Fruit fly (Drosophila melanogaster) whole organism, embryonic: ENCODE results near the gene mRpS18B.

Experiments
- Bteb2 ChIP-seq: fragments of 200-800 bp; sonication (Bioruptor generic); optimal IDR thresholded peaks from 2 replicates; lab custom pipeline; 2016; ENCODE audit warnings: missing biosample characterization, missing genetic modification characterization
- CG1024 ChIP-seq: fragments of 200-800 bp; sonication (Bioruptor generic); IDR thresholded peaks from 2 replicates; pipeline ENCODE4 v1.3.6; 2022; ENCODE audit warnings: missing biosample characterization, missing genetic modification characterization
- CG11504 ChIP-seq: fragments of 200-800 bp; sonication (Bioruptor generic); optimal IDR thresholded peaks from 3 replicates; lab custom pipeline; 2019; ENCODE audit warnings: missing biosample characterization, mild to moderate bottlenecking, missing genetic modification characterization, moderate library complexity
- CG12236 ChIP-seq: fragments of 200-800 bp; sonication (Bioruptor generic); optimal IDR thresholded peaks from 2 replicates; lab custom pipeline; 2016; ENCODE audit warnings: missing biosample characterization, missing genetic modification characterization
- CG13123 ChIP-seq: fragments of 200-800 bp; sonication (Bioruptor generic); optimal IDR thresholded peaks from 2 replicates; lab custom pipeline; 2016; ENCODE audit warnings: missing biosample characterization, missing genetic modification characterization
- CG14050 ChIP-seq: fragments of 200-800 bp; sonication (Bioruptor generic); IDR thresholded peaks from 3 replicates; pipeline ENCODE4 v1.3.6; 2022; ENCODE audit warnings: missing biosample characterization, missing genetic modification characterization
- CG17385 ChIP-seq: fragments of 200-800 bp; sonication (Bioruptor generic); optimal IDR thresholded peaks from 3 replicates; lab custom pipeline; 2018; ENCODE audit warnings: missing biosample characterization, mild to moderate bottlenecking, missing genetic modification characterization
- CG17612 ChIP-seq: fragments of 200-800 bp; sonication (Bioruptor generic); IDR thresholded peaks from 2 replicates; pipeline ENCODE4 v1.3.6; 2022; ENCODE audit warnings: missing biosample characterization, missing genetic modification characterization
- CG18262 ChIP-seq: fragments of 200-800 bp; optimal IDR thresholded peaks from 3 replicates; lab custom pipeline; 2019; ENCODE audit warnings: missing biosample characterization, mild to moderate bottlenecking, missing genetic modification characterization, moderate library complexity
- CG1832 ChIP-seq: fragments of 200-800 bp; sonication (Bioruptor generic); optimal IDR thresholded peaks from 2 replicates; lab custom pipeline; 2017; ENCODE audit warnings: missing biosample characterization, mild to moderate bottlenecking, missing genetic modification characterization, inconsistent platforms
- CG33213 ChIP-seq: fragments of 200-800 bp; sonication (Bioruptor generic); optimal IDR thresholded peaks from 3 replicates; lab custom pipeline; 2016; ENCODE audit warnings: missing biosample characterization, missing genetic modification characterization
- CG3726 ChIP-seq: fragments of 200-800 bp; sonication (Bioruptor generic); IDR thresholded peaks from 3 replicates; pipeline ENCODE4, ENCODE4 v1.3.6; 2022; ENCODE audit warnings: missing biosample characterization, missing genetic modification characterization
- CG6254 ChIP-seq: fragments of 200-800 bp; sonication (Bioruptor generic); optimal IDR thresholded peaks from 3 replicates; lab custom pipeline; 2017; ENCODE audit warnings: mild to moderate bottlenecking, missing biosample characterization, missing genetic modification reagents, missing genetic modification characterization
- CG6765 ChIP-seq: fragments of 200-800 bp; sonication (Bioruptor generic); optimal IDR thresholded peaks from 3 replicates; lab custom pipeline; 2017; ENCODE audit warnings: missing biosample characterization, mild to moderate bottlenecking, missing genetic modification characterization
- CG8290 ChIP-seq, 3 experiments: fragments of 200-800 bp; sonication (Bioruptor generic); optimal IDR thresholded peaks; 2 replicates each; lab custom pipeline; 2016 to 2019; ENCODE audit warnings: missing biosample characterization in 3 of 3, missing genetic modification characterization in 3 of 3, mild to moderate bottlenecking in 2 of 3, moderate library complexity in 1 of 3
- CG8388 ChIP-seq: fragments of 200-800 bp; sonication (Bioruptor generic); optimal IDR thresholded peaks from 2 replicates; lab custom pipeline; 2019; ENCODE audit warnings: missing biosample characterization, mild to moderate bottlenecking, missing genetic modification characterization, moderate library complexity
- CG8765 ChIP-seq: fragments of 200-800 bp; sonication (Bioruptor generic); IDR thresholded peaks from 2 replicates; pipeline ENCODE4 v1.3.6; 2022; ENCODE audit warnings: missing biosample characterization, missing genetic modification characterization
- D ChIP-seq, 2 experiments: fragments of 200-800 bp in 1 of 2; fragments of >200 bp in 1 of 2; sonication (Bioruptor generic) in 1 of 2; optimal IDR thresholded peaks; 2 replicates in 1 of 2; 3 replicates in 1 of 2; lab custom pipeline; 2017; ENCODE audit warnings: mild to moderate bottlenecking in 1 of 2, missing biosample characterization in 1 of 2, missing genetic modification characterization in 1 of 2, missing genetic modification reagents in 1 of 2
- Dip2 ChIP-seq: fragments of 200-800 bp; sonication (Bioruptor generic); IDR thresholded peaks from 2 replicates; pipeline ENCODE4 v1.3.6; 2022; ENCODE audit warnings: missing biosample characterization, missing genetic modification characterization
- Doc3 ChIP-seq: fragments of 200-800 bp; sonication (Bioruptor generic); IDR thresholded peaks from 3 replicates; pipeline ENCODE4 v1.3.6; 2022; ENCODE audit warnings: missing biosample characterization, missing genetic modification characterization; ENCODE audit not compliant: partially characterized antibody
- H2.0 ChIP-seq: fragments of 200-800 bp; sonication (Bioruptor generic); IDR thresholded peaks from 2 replicates; pipeline ENCODE4 v1.3.6; 2022; ENCODE audit warnings: missing biosample characterization, missing genetic modification characterization
- Lim3 ChIP-seq: fragments of 200-800 bp; sonication (Bioruptor generic); IDR thresholded peaks from 2 replicates; pipeline ENCODE4 v1.3.6; 2022; ENCODE audit warnings: missing biosample characterization, missing genetic modification characterization
- Mad ChIP-seq: fragments of 200-800 bp; sonication (Bioruptor generic); optimal IDR thresholded peaks from 2 replicates; lab custom pipeline; 2016; ENCODE audit warnings: missing biosample characterization, missing genetic modification characterization
- Meics ChIP-seq: fragments of 200-800 bp; sonication (Bioruptor generic); optimal IDR thresholded peaks from 2 replicates; lab custom pipeline; 2017; ENCODE audit warnings: missing biosample characterization, mild to moderate bottlenecking, missing genetic modification characterization
- Mrtf ChIP-seq: fragments of 200-800 bp; sonication (Bioruptor generic); IDR thresholded peaks from 3 replicates; pipeline ENCODE4 v1.3.6; 2022; ENCODE audit warnings: missing biosample characterization, missing genetic modification characterization
- Nf-YA ChIP-seq: fragments of 200-800 bp; sonication (Bioruptor generic); IDR thresholded peaks from 2 replicates; pipeline ENCODE4 v1.3.6; 2022; ENCODE audit warnings: missing biosample characterization, missing genetic modification characterization
- NfI ChIP-seq: fragments of 200-800 bp; sonication (Bioruptor generic); optimal IDR thresholded peaks from 3 replicates; lab custom pipeline; 2018; ENCODE audit warnings: missing biosample characterization, mild to moderate bottlenecking, missing genetic modification characterization, moderate library complexity
- Scr ChIP-seq: fragments of 200-800 bp; sonication (Bioruptor generic); IDR thresholded peaks from 2 replicates; pipeline ENCODE4 v1.3.6; 2022; ENCODE audit warnings: missing biosample characterization, missing genetic modification characterization; ENCODE audit not compliant: partially characterized antibody
- Spps ChIP-seq: fragments of 200-800 bp; sonication (Bioruptor generic); optimal IDR thresholded peaks from 2 replicates; lab custom pipeline; 2018; ENCODE audit warnings: missing biosample characterization, mild to moderate bottlenecking, missing genetic modification characterization
- Sry-β ChIP-seq: fragments of 200-800 bp; sonication (Bioruptor generic); optimal IDR thresholded peaks from 2 replicates; lab custom pipeline; 2018; ENCODE audit warnings: missing biosample characterization, mild to moderate bottlenecking, missing genetic modification characterization, moderate library complexity
- Tbp ChIP-seq: fragments of >200 bp; optimal IDR thresholded peaks from 2 replicates; lab custom pipeline; 2018; ENCODE audit warnings: missing biosample characterization, missing genetic modification characterization
- bowl ChIP-seq: fragments of 200-800 bp; sonication (Bioruptor generic); IDR thresholded peaks from 2 replicates; pipeline ENCODE4 v1.3.6; 2022; ENCODE audit warnings: missing biosample characterization, missing genetic modification characterization
- cato ChIP-seq: fragments of 200-800 bp; sonication (Bioruptor generic); optimal IDR thresholded peaks from 2 replicates; lab custom pipeline; 2016; ENCODE audit warnings: missing biosample characterization, missing genetic modification characterization, borderline replicate concordance
- chm ChIP-seq: fragments of 200-800 bp; sonication (Bioruptor generic); IDR thresholded peaks from 2 replicates; pipeline ENCODE4 v1.3.6; 2022; ENCODE audit warnings: missing biosample characterization, missing genetic modification characterization
- croc ChIP-seq: fragments of 200-800 bp; sonication (Bioruptor generic); conservative IDR thresholded peaks from 3 replicates; pipeline ENCODE4 v1.3.6; 2022; ENCODE audit warnings: missing biosample characterization, missing genetic modification characterization
- gsb ChIP-seq: fragments of 200-800 bp; sonication (Bioruptor generic); IDR thresholded peaks from 2 replicates; pipeline ENCODE4 v1.3.6; 2022; ENCODE audit warnings: missing biosample characterization, missing genetic modification characterization
- hbn ChIP-seq: fragments of 200-800 bp; sonication (Bioruptor generic); IDR thresholded peaks from 2 replicates; pipeline ENCODE4 v1.3.6; 2022; ENCODE audit warnings: missing biosample characterization, missing genetic modification characterization; ENCODE audit not compliant: partially characterized antibody
- her ChIP-seq: fragments of 200-800 bp; sonication (Bioruptor generic); optimal IDR thresholded peaks from 2 replicates; lab custom pipeline; 2016; ENCODE audit warnings: missing biosample characterization, missing genetic modification characterization
- lola ChIP-seq, 3 experiments: fragments of >200 bp in 2 of 3; fragments of 200-800 bp in 1 of 3; sonication (Bioruptor generic) in 1 of 3; optimal IDR thresholded peaks; 2 replicates each; lab custom pipeline; 2017 to 2019; ENCODE audit warnings: missing biosample characterization in 3 of 3, missing genetic modification characterization in 3 of 3, mild to moderate bottlenecking in 1 of 3, moderate library complexity in 1 of 3
- mld ChIP-seq: fragments of 200-800 bp; sonication (Bioruptor generic); IDR thresholded peaks from 3 replicates; pipeline ENCODE4 v1.3.6; 2022; ENCODE audit warnings: missing biosample characterization, missing genetic modification characterization; ENCODE audit not compliant: partially characterized antibody
- nmo ChIP-seq: fragments of 200-800 bp; sonication (Bioruptor generic); optimal IDR thresholded peaks from 2 replicates; lab custom pipeline; 2018; ENCODE audit warnings: missing biosample characterization, mild to moderate bottlenecking, missing genetic modification characterization, moderate library complexity
- pum ChIP-seq: fragments of 200-800 bp; sonication (Bioruptor generic); optimal IDR thresholded peaks from 2 replicates; lab custom pipeline; 2016; ENCODE audit warnings: missing biosample characterization, missing genetic modification characterization
- sqz ChIP-seq: fragments of 200-800 bp; sonication (Bioruptor generic); optimal IDR thresholded peaks from 3 replicates; lab custom pipeline; 2018; ENCODE audit warnings: missing biosample characterization, mild to moderate bottlenecking, missing genetic modification characterization
- trem ChIP-seq: fragments of 200-800 bp; optimal IDR thresholded peaks from 3 replicates; lab custom pipeline; 2019; ENCODE audit warnings: missing biosample characterization, mild to moderate bottlenecking, missing genetic modification characterization, moderate library complexity
- unc-4 ChIP-seq: fragments of 200-800 bp; sonication (Bioruptor generic); IDR thresholded peaks from 2 replicates; pipeline ENCODE4 v1.3.6; 2022; ENCODE audit warnings: missing biosample characterization, missing genetic modification characterization; ENCODE audit not compliant: partially characterized antibody

The mRpS18B gene

DNA sequence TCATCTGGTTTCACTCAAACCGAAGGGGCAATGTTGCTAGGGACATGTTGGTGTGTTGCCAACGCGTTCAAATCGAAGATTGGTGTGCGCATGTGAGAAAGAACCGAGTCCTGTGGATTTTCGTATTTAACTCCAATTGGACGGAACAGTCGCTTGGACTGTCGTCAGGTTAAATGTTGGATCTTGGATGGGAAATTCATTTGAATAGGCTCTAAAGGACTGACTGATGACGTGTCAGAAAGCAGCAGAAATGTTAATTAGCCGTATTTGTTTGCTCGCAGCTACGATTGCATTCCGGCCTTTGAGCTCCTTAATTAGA, 24.1 kb upstream of the mRpS18B start (continued):
- TF ChIP-seq hbn (GFP tag; lab: Robert Waterston, UW) (0 out of 2 replicates have a peak, but pooled peaks have one; percentile 23), D (optimal IDR thresholded peaks at IDR 0.05; lab: Kevin White, UChicago) (peak; percentile 72), D (GFP tag; optimal IDR thresholded peaks at IDR 0.05; lab: Kevin White, UChicago) (no peak), CG12236 (GFP tag; lab: Kevin White, UChicago) (no peak), sqz (GFP tag; lab: Kevin White, UChicago) (no peak)

DNA sequence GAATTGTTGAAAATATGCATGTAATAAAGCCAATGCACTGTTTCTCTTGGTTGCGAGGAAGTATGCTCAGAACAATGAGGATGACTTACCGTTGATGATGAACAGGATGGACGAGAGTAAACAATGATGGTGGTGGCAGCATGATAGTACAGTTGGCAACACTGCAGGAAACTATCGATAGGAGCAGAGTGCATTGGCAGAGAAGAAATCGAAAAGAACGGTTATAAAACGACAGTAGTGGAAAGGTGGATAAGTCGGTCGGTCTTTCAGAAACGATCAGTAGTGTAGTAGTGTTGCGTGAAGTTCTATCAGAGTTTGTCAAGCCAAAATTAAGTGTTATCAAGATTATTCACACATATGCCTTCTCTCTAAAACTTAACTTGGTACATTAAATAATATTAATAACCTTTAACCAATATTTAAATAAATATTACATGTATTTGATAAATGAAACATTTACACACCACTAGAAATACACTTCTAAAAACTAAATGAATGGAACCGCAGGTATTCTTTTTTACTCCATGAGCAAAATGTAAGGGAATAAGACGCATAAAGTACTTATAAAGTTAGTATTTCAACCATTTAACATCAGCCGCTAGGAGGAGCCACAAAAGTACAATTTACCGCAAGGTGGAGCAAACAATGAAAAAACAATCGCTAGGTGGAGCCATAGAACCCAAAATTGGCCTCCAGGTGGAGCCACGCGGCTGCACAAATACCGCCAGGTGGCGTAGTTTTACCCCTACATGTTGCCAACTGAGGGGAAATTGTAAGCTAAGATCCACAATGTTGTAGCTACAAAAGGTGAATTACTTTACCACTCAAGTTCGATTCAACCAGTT, 23.6 kb upstream of the mRpS18B start:
- TF ChIP-seq CG6765 (GFP tag; lab: Kevin White, UChicago) (no peak), D (optimal IDR thresholded peaks at IDR 0.05; lab: Kevin White, UChicago) (no peak), D (GFP tag; optimal IDR thresholded peaks at IDR 0.05; lab: Kevin White, UChicago) (peak; percentile 57), CG3726 (GFP tag; lab: Robert Waterston, UW) (peak; percentile 92), croc (peak; percentile 84; the same call in 2 of the 3 replicates), Lim3 (no peak), CG8388 (peak; percentile 47), Dip2 (GFP tag; lab: Robert Waterston, UW) (peak; percentile 93), CG8765 (GFP tag; lab: Robert Waterston, UW) (peak; percentile 85), CG11504 (tag; lab: Kevin White, UChicago) (peak; percentile 100), Bteb2 (GFP tag; lab: Kevin White, UChicago) (peak; percentile 69), lola (GFP tag; optimal IDR thresholded peaks at IDR 0.05; lab: Kevin White, UChicago) (peak in 1 of 3 experiments; percentile 70), nmo (GFP tag; lab: Kevin White, UChicago) (peak; percentile 81), CG17612 (peak; percentile 76), CG8290 (GFP tag; optimal IDR thresholded peaks at IDR 0.05; lab: Kevin White, UChicago) (peak; percentile 99), CG8290 (tag; optimal IDR thresholded peaks at IDR 0.05; lab: Kevin White, UChicago) (peak; percentile 82 to 97), CG13123 (GFP tag; lab: Kevin White, UChicago) (peak; percentile 70), Doc3 (peak; percentile 78), CG6254 (peak; percentile 26), Sry-β (GFP tag; lab: Kevin White, UChicago) (peak; percentile 67), CG1832 (GFP tag; lab: Kevin White, UChicago) (no peak), CG14050 (GFP tag; lab: Robert Waterston, UW) (peak; percentile 79), trem (tag; lab: Kevin White, UChicago) (peak; percentile 64), Tbp (peak; percentile 20), cato (peak; percentile 69), chm (GFP tag; lab: Robert Waterston, UW) (peak; percentile 92), Mad (GFP tag; lab: Kevin White, UChicago) (peak; percentile 76), H2.0 (GFP tag; lab: Robert Waterston, UW) (peak; percentile 95), bowl (GFP tag; lab: Robert Waterston, UW) (no peak; the same call in 1 of the 2 replicates), CG1024 (GFP tag; lab: Robert Waterston, UW) (peak; percentile 94), mld (GFP tag; lab: Robert Waterston, UW) (0 out of 3 replicates have a peak, but pooled peaks have one; percentile 43), her (GFP tag; lab: Kevin White, UChicago) (peak; percentile 89), CG18262 (tag; lab: Kevin White, UChicago) (peak; percentile 83), Spps (no peak), unc-4 (peak; percentile 60), gsb (peak; percentile 80), CG17385 (GFP tag; lab: Kevin White, UChicago) (peak; percentile 43), Nf-YA (GFP tag; lab: Robert Waterston, UW) (peak; percentile 78), NfI (GFP tag; lab: Kevin White, UChicago) (peak; percentile 90), pum (GFP tag; lab: Kevin White, UChicago) (peak; percentile 96), Meics (GFP tag; lab: Kevin White, UChicago) (peak; percentile 81), Scr (GFP tag; lab: Robert Waterston, UW) (peak; percentile 85), Mrtf (peak; percentile 97), CG33213 (peak; percentile 98)
